Worm (Caenorhabditis elegans) whole organism, young adult: ENCODE measurements around the gene Y110A2AL.7.

Experiments used
- B0261.1 ChIP-seq: sonication (generic microtip); optimal IDR thresholded peaks from 2 replicates; lab custom pipeline; 2016; ENCODE audit warnings: mild to moderate bottlenecking, missing genetic modification characterization, moderate library complexity, missing compliant biosample characterization
- C06A6.2 ChIP-seq: fragments of 200-800 bp; sonication (Bioruptor generic); conservative IDR thresholded peaks from 2 replicates; pipeline ENCODE4 v1.3.6; 2022; ENCODE audit warnings: missing genetic modification characterization, missing compliant biosample characterization
- F22D6.2 ChIP-seq: sonication (generic microtip); optimal IDR thresholded peaks from 2 replicates; lab custom pipeline; 2016; ENCODE audit warnings: mild to moderate bottlenecking, missing genetic modification characterization, missing compliant biosample characterization
- F52B5.7 ChIP-seq: sonication (generic microtip); optimal IDR thresholded peaks from 2 replicates; lab custom pipeline; 2016; ENCODE audit warnings: mild to moderate bottlenecking, missing genetic modification characterization, missing compliant biosample characterization
- F55B11.4 ChIP-seq: sonication (generic microtip); optimal IDR thresholded peaks from 2 replicates; lab custom pipeline; 2016; ENCODE audit warnings: missing compliant biosample characterization, missing genetic modification characterization, borderline replicate concordance; ENCODE audit not compliant: insufficient read depth
- F57A8.1 ChIP-seq: fragments of 200-800 bp; sonication (Bioruptor generic); optimal IDR thresholded peaks from 2 replicates; lab custom pipeline; 2018; ENCODE audit warnings: mild to moderate bottlenecking, missing genetic modification characterization, moderate library complexity, missing compliant biosample characterization
- Y53F4B.3 ChIP-seq: fragments of 200-800 bp; sonication (Bioruptor generic); IDR thresholded peaks from 2 replicates; pipeline ENCODE4 v1.3.6; 2022; ENCODE audit warnings: missing genetic modification reagents, missing genetic modification characterization, missing compliant biosample characterization
- Y79H2A.3 ChIP-seq: fragments of 200-800 bp; sonication (Bioruptor generic); conservative IDR thresholded peaks from 2 replicates; pipeline ENCODE4 v1.3.6; 2022; ENCODE audit warnings: missing genetic modification reagents, missing genetic modification characterization, missing compliant biosample characterization
- akir-1 ChIP-seq: fragments of 200-800 bp; sonication (Bioruptor generic); optimal IDR thresholded peaks from 2 replicates; lab custom pipeline; 2018; ENCODE audit warnings: mild to moderate bottlenecking, missing genetic modification characterization, moderate library complexity, missing compliant biosample characterization
- attf-3 ChIP-seq: fragments of 200-800 bp; sonication (Bioruptor generic); conservative IDR thresholded peaks from 2 replicates; pipeline ENCODE4 v1.3.6; 2022; ENCODE audit warnings: missing genetic modification reagents, missing genetic modification characterization, missing compliant biosample characterization
- attf-6 ChIP-seq: fragments of 200-800 bp; sonication (Bioruptor generic); IDR thresholded peaks from 2 replicates; pipeline ENCODE4 v1.3.6; 2022; ENCODE audit warnings: missing genetic modification reagents, missing genetic modification characterization, missing compliant biosample characterization
- bed-1 ChIP-seq: fragments of 200-800 bp; sonication (Bioruptor generic); IDR thresholded peaks from 2 replicates; pipeline ENCODE4 v1.3.6; 2022; ENCODE audit warnings: missing genetic modification reagents, missing genetic modification characterization, missing compliant biosample characterization
- ceh-40 ChIP-seq: fragments of 200-800 bp; sonication (Bioruptor generic); IDR thresholded peaks from 2 replicates; pipeline ENCODE4 v1.3.6; 2022; ENCODE audit warnings: missing genetic modification characterization, missing compliant biosample characterization
- ceh-91 ChIP-seq: fragments of 200-800 bp; sonication (Bioruptor generic); IDR thresholded peaks from 2 replicates; pipeline ENCODE4 v1.3.6; 2022; ENCODE audit warnings: missing genetic modification reagents, missing genetic modification characterization, missing compliant biosample characterization
- ets-4 ChIP-seq: fragments of 200-800 bp; sonication (Bioruptor generic); optimal IDR thresholded peaks from 2 replicates; lab custom pipeline; 2018; ENCODE audit warnings: mild to moderate bottlenecking, missing genetic modification characterization, missing compliant biosample characterization
- him-1 ChIP-seq: sonication (generic microtip); optimal IDR thresholded peaks from 2 replicates; lab custom pipeline; 2016; ENCODE audit warnings: missing genotype, missing genetic modification reagents, missing genetic modification characterization, missing compliant biosample characterization
- let-526 ChIP-seq: fragments of 200-800 bp; sonication (Bioruptor generic); IDR thresholded peaks from 2 replicates; pipeline ENCODE4 v1.3.6; 2022; ENCODE audit warnings: missing genetic modification reagents, missing genetic modification characterization, missing compliant biosample characterization
- lin-35 ChIP-seq, 3 experiments: fragments of 150-350 bp in 2 of 3; sonication (generic microtip) in 1 of 3; optimal IDR thresholded peaks; 2 replicates each; lab custom pipeline; 2014 to 2018; ENCODE audit warnings: missing biosample characterization in 3 of 3, missing genetic modification characterization in 3 of 3, missing genetic modification reagents in 3 of 3
- lin-40 ChIP-seq: sonication (generic microtip); optimal IDR thresholded peaks from 2 replicates; lab custom pipeline; 2016; ENCODE audit warnings: missing genetic modification characterization, mild to moderate bottlenecking, missing compliant biosample characterization, missing genotype, missing genetic modification reagents
- madf-10 ChIP-seq: sonication (generic microtip); optimal IDR thresholded peaks from 2 replicates; lab custom pipeline; 2016; ENCODE audit warnings: mild to moderate bottlenecking, missing genetic modification characterization, missing compliant biosample characterization
- madf-3 ChIP-seq: fragments of 200-800 bp; sonication (Bioruptor generic); IDR thresholded peaks from 2 replicates; pipeline ENCODE4 v1.3.6; 2022; ENCODE audit warnings: missing genetic modification reagents, missing genetic modification characterization, missing compliant biosample characterization
- mel-28 ChIP-seq: sonication (generic microtip); optimal IDR thresholded peaks from 2 replicates; lab custom pipeline; 2016; ENCODE audit warnings: borderline replicate concordance, mild to moderate bottlenecking, missing genetic modification characterization, missing compliant biosample characterization
- mxl-1 ChIP-seq: sonication (generic microtip); optimal IDR thresholded peaks from 2 replicates; lab custom pipeline; 2016; ENCODE audit warnings: missing genetic modification characterization, missing compliant biosample characterization
- nhr-90 ChIP-seq: sonication (generic microtip); optimal IDR thresholded peaks from 2 replicates; lab custom pipeline; 2016; ENCODE audit warnings: missing genotype, mild to moderate bottlenecking, missing genetic modification characterization, missing compliant biosample characterization
- rcor-1 ChIP-seq: fragments of 200-800 bp; sonication (Bioruptor generic); IDR thresholded peaks from 2 replicates; pipeline ENCODE4 v1.3.6; 2022; ENCODE audit warnings: missing genetic modification reagents, missing genetic modification characterization, missing compliant biosample characterization
- repo-1 ChIP-seq: sonication (generic microtip); optimal IDR thresholded peaks from 2 replicates; lab custom pipeline; 2017; ENCODE audit warnings: mild to moderate bottlenecking, missing genetic modification characterization, missing compliant biosample characterization
- sea-2 ChIP-seq: fragments of 200-800 bp; sonication (Bioruptor generic); IDR thresholded peaks from 2 replicates; pipeline ENCODE4 v1.3.6; 2022; ENCODE audit warnings: missing genetic modification characterization, missing compliant biosample characterization
- snpc-1.3 ChIP-seq: sonication (generic microtip); optimal IDR thresholded peaks from 2 replicates; lab custom pipeline; 2017; ENCODE audit warnings: missing genetic modification characterization, mild to moderate bottlenecking, missing compliant biosample characterization, antibody characterized with exemption, moderate library complexity, missing genotype, missing genetic modification reagents; ENCODE audit not compliant: insufficient read depth
- snpc-4 ChIP-seq, 5 experiments: fragments of 150-350 bp in 1 of 5; sonication (generic microtip) in 4 of 5; optimal IDR thresholded peaks; 2 replicates each; lab custom pipeline; 2014 to 2018; ENCODE audit warnings: missing genetic modification characterization in 5 of 5, missing biosample characterization in 3 of 5, antibody characterized with exemption in 2 of 5, mild to moderate bottlenecking in 2 of 5, missing compliant biosample characterization in 2 of 5, missing genotype in 2 of 5, moderate library complexity in 2 of 5, missing genetic modification reagents in 1 of 5
- sptf-2 ChIP-seq: fragments of 200-800 bp; sonication (Bioruptor generic); optimal IDR thresholded peaks from 2 replicates; lab custom pipeline; 2018; ENCODE audit warnings: mild to moderate bottlenecking, missing genetic modification characterization, missing compliant biosample characterization
- tbp1 ChIP-seq: fragments of 200-800 bp; sonication (Bioruptor generic); optimal IDR thresholded peaks from 2 replicates; lab custom pipeline; 2018; ENCODE audit warnings: mild to moderate bottlenecking, missing genetic modification characterization, missing compliant biosample characterization
- tbx-9 ChIP-seq: sonication (generic microtip); optimal IDR thresholded peaks from 2 replicates; lab custom pipeline; 2016; ENCODE audit warnings: borderline replicate concordance, missing genetic modification characterization, inconsistent platforms, missing compliant biosample characterization
- unc-130 ChIP-seq: sonication (generic microtip); optimal IDR thresholded peaks from 2 replicates; lab custom pipeline; 2016; ENCODE audit warnings: missing genetic modification reagents, missing genetic modification characterization, missing compliant biosample characterization
- zfh-2 ChIP-seq: fragments of 200-800 bp; sonication (Bioruptor generic); conservative IDR thresholded peaks from 2 replicates; pipeline ENCODE4 v1.3.6; 2022; ENCODE audit warnings: missing genetic modification reagents, missing genetic modification characterization, missing compliant biosample characterization
- ztf-6 ChIP-seq: fragments of 200-800 bp; sonication (Bioruptor generic); IDR thresholded peaks from 2 replicates; pipeline ENCODE4 v1.3.6; 2022; ENCODE audit warnings: missing genetic modification reagents, missing genetic modification characterization, missing compliant biosample characterization

The Y110A2AL.7 gene

DNA sequence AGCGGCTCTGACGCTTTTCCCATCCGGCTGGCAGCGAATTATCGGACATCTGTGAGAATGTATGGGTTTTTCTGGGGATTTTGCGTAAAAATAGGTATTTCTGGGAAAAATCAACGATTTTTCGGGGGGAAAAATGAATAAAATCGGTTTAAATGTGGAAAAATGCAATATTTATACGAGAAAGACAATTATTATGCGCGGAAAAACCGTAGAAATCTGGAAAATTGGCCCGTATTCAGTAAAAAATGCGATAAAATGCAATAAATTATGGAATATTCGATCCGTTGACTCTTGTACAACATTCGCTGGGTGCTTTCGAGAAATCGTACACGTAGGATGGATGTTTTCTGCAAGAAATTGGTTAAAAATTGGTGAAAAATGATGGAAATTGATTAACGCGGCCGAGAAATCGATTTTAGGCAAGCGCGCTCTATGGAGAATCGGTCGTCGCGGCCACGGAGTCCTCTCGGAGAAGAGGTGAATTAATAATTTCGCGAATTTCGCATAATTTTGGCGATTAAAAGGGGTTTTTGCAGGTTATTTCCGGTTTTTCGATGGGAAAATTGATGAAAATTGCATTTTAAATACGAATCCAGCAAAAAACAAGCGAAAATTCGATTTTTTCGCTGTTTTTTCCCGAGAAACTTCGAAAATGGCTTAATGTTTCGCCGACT is 46.1 kb upstream of the Y110A2AL.7 start, which contains the start of gene pinn-1 (continued):
- TF ChIP-seq C06A6.2 (GFP tag; lab: Robert Waterston, UW) (no peak), bed-1 (GFP tag; lab: Robert Waterston, UW) (no peak), snpc-4 (GFP tag; optimal IDR thresholded peaks at IDR 0.05; lab: Kevin White, UChicago) (no peak), snpc-4 (tag; optimal IDR thresholded peaks at IDR 0.05; lab: Kevin White, UChicago) (peak; percentile 29 to 76 (median 45)), repo-1 (tag; lab: Kevin White, UChicago) (peak; percentile 56), mel-28 (tag; lab: Kevin White, UChicago) (peak; percentile 66), nhr-90 (tag; lab: Kevin White, UChicago) (no peak), sptf-2 (GFP tag; lab: Kevin White, UChicago) (peak; percentile 62), snpc-1.3 (tag; lab: Kevin White, UChicago) (no peak), mxl-1 (no peak), madf-3 (peak; percentile 85), sea-2 (GFP tag; lab: Robert Waterston, UW) (no peak), F57A8.1 (GFP tag; lab: Kevin White, UChicago) (no peak), akir-1 (GFP tag; lab: Kevin White, UChicago) (no peak), ceh-91 (peak; percentile 79), Y53F4B.3 (peak; percentile 10; the same call in 1 of the 2 replicates), lin-35 (GFP tag; optimal IDR thresholded peaks at IDR 0.05; lab: Kevin White, UChicago) (peak in 1 of 3 experiments; percentile 69), F52B5.7 (tag; lab: Kevin White, UChicago) (peak; percentile 72), F22D6.2 (tag; lab: Kevin White, UChicago) (peak; percentile 66), attf-3 (GFP tag; lab: Robert Waterston, UW) (no peak; the same call in 1 of the 2 replicates), B0261.1 (tag; lab: Kevin White, UChicago) (peak; percentile 21), ztf-6 (GFP tag; lab: Robert Waterston, UW) (0 out of 2 replicates have a peak, but pooled peaks have one; percentile 44), him-1 (peak; percentile 76), tbp1 (GFP tag; lab: Kevin White, UChicago) (peak; percentile 66), F55B11.4 (tag; lab: Kevin White, UChicago) (no peak), zfh-2 (peak; percentile 49; the same call in 1 of the 2 replicates), attf-6 (GFP tag; lab: Robert Waterston, UW) (no peak), ceh-40 (GFP tag; lab: Robert Waterston, UW) (no peak)

DNA sequence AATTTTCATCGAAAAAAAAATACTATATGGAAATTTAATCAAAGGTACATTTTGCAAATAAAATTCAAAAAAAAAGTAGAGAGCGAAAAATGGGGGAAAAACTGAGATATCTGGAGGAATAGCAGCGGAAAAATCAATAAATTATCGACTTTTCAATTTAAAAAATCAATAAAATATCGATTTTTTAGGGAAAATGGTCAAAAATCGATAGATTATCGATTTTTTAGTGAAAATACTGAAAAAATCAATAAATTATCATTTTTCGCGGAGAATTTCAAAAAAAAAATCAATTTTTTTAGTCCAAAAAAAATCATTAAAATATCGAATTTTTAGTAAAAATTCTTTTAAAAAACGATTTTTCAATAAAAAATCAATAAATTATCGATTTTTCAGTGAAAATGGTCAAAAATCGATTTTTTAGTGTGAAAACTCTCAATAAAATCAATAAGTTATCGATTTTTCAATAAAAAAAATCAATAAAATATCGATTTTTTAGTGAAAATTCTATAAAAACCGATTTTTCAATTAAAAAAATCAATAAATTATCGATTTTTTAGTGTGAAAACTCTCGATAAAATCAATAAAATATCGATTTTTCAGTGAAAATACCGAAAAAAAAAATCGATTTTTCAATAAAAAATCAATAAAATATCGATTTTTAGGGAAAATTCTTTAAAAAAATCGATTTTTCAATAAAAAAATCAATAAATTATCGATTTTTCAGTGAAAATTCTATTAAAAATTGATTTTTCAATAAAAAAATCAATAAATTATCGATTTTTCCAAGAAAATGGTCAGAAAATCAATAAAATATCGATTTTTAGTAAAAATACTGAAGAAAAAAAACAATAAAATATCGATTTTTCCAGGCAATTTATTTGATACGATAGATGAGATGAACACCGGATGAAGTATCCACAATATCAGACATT is 42.8 kb upstream of the Y110A2AL.7 start:
- TF ChIP-seq Y79H2A.3 (GFP tag; lab: Robert Waterston, UW) (no peak), mel-28 (tag; lab: Kevin White, UChicago) (no peak), ets-4 (GFP tag; lab: Kevin White, UChicago) (no peak), ztf-6 (GFP tag; lab: Robert Waterston, UW) (no peak), zfh-2 (no peak), F57A8.1 (GFP tag; lab: Kevin White, UChicago) (no peak), tbx-9 (tag; lab: Kevin White, UChicago) (no peak), rcor-1 (GFP tag; lab: Robert Waterston, UW) (no peak), madf-10 (tag; lab: Kevin White, UChicago) (no peak), unc-130 (GFP tag; lab: Kevin White, UChicago) (no peak), lin-40 (tag; lab: Kevin White, UChicago) (no peak), let-526 (no peak)
- TF ChIP-seq, all 124 proteins: peak for 0
